Worm (Caenorhabditis elegans) whole organism, L1 larva: ENCODE data around the gene K12B6.11.

ENCODE experiments used
- C04F5.9 ChIP-seq: sonication (generic microtip); optimal IDR thresholded peaks from 2 replicates; lab custom pipeline; 2016; ENCODE audit warnings: missing genetic modification characterization, missing compliant biosample characterization
- blmp-1 ChIP-seq: fragments of 150-350 bp; optimal IDR thresholded peaks from 2 replicates; lab custom pipeline; 2014; ENCODE audit warnings: missing biosample characterization, missing genetic modification characterization
- efl-1 ChIP-seq, 4 experiments: fragments of 150-350 bp; optimal IDR thresholded peaks in 3 of 4; peaks in 1 of 4; 1 replicate in 1 of 4; 2 replicates in 3 of 4; lab custom pipeline; 2014; ENCODE audit warnings: missing biosample characterization in 2 of 4, missing genetic modification characterization in 2 of 4, missing genetic modification reagents in 2 of 4
- efl-3 ChIP-seq: fragments of 200-800 bp; sonication (Bioruptor generic); optimal IDR thresholded peaks from 2 replicates; lab custom pipeline; 2018; ENCODE audit warnings: mild to moderate bottlenecking, missing genetic modification characterization, missing compliant biosample characterization
- elt-2 ChIP-seq: sonication (generic microtip); optimal IDR thresholded peaks from 2 replicates; lab custom pipeline; 2016; ENCODE audit warnings: missing genetic modification characterization, mild to moderate bottlenecking, inconsistent platforms, missing compliant biosample characterization, missing genetic modification reagents
- grh-1 ChIP-seq: fragments of 200-800 bp; sonication (Bioruptor generic); IDR thresholded peaks from 2 replicates; pipeline ENCODE4 v1.3.6; 2022; ENCODE audit warnings: missing genetic modification reagents, missing genetic modification characterization, missing compliant biosample characterization
- lin-14 ChIP-seq: fragments of 200-800 bp; sonication (Bioruptor generic); optimal IDR thresholded peaks from 2 replicates; lab custom pipeline; 2018; ENCODE audit warnings: mild to moderate bottlenecking, missing genetic modification characterization, moderate library complexity, missing compliant biosample characterization
- lin-35 ChIP-seq, 2 experiments: fragments of 150-350 bp; optimal IDR thresholded peaks; 2 replicates each; lab custom pipeline; 2014; ENCODE audit warnings: missing biosample characterization in 2 of 2, missing genetic modification characterization in 2 of 2, missing genetic modification reagents in 2 of 2
- lin-39 ChIP-seq: fragments of 150-350 bp; optimal IDR thresholded peaks from 2 replicates; lab custom pipeline; 2014; ENCODE audit warnings: missing biosample characterization, missing genetic modification reagents, missing genetic modification characterization
- mab-9 ChIP-seq: fragments of 200-800 bp; sonication (Bioruptor generic); IDR thresholded peaks from 2 replicates; pipeline ENCODE4 v1.3.6; 2022; ENCODE audit warnings: missing genetic modification reagents, missing genetic modification characterization, missing compliant biosample characterization
- mef-2 ChIP-seq: fragments of 150-350 bp; optimal IDR thresholded peaks from 2 replicates; lab custom pipeline; 2014; ENCODE audit warnings: missing biosample characterization, missing genetic modification characterization
- nhr-12 ChIP-seq: sonication (generic microtip); optimal IDR thresholded peaks from 2 replicates; lab custom pipeline; 2017; ENCODE audit warnings: missing biosample characterization, missing genetic modification characterization
- nhr-19 ChIP-seq: fragments of 200-800 bp; sonication (Bioruptor generic); conservative IDR thresholded peaks from 2 replicates; pipeline ENCODE4 v1.3.6; 2022; ENCODE audit warnings: missing genetic modification characterization, missing compliant biosample characterization
- nhr-20 ChIP-seq: sonication (generic microtip); optimal IDR thresholded peaks from 2 replicates; lab custom pipeline; 2016; ENCODE audit warnings: mild to moderate bottlenecking, missing genetic modification characterization, missing compliant biosample characterization
- nhr-237 ChIP-seq: fragments of 150-350 bp; optimal IDR thresholded peaks from 2 replicates; lab custom pipeline; 2014; ENCODE audit warnings: missing biosample characterization, missing genetic modification characterization
- nhr-84 ChIP-seq: sonication (generic microtip); optimal IDR thresholded peaks from 2 replicates; lab custom pipeline; 2017; ENCODE audit warnings: missing biosample characterization, missing genetic modification characterization
- nhr-85 ChIP-seq: sonication (generic microtip); peaks from one replicate; lab custom pipeline; 2016; ENCODE audit warnings: missing genetic modification characterization, inconsistent platforms, missing compliant biosample characterization
- pag-3 ChIP-seq: sonication (generic microtip); optimal IDR thresholded peaks from 2 replicates; lab custom pipeline; 2017; ENCODE audit warnings: missing genetic modification characterization, mild to moderate bottlenecking, missing compliant biosample characterization, antibody characterized with exemption, borderline replicate concordance; ENCODE audit not compliant: insufficient read depth
- pqm-1 ChIP-seq: sonication (generic microtip); optimal IDR thresholded peaks from 3 replicates; lab custom pipeline; 2017; ENCODE audit warnings: missing biosample characterization, missing genetic modification characterization
- skn-1 ChIP-seq: fragments of 150-350 bp; optimal IDR thresholded peaks from 2 replicates; lab custom pipeline; 2014; ENCODE audit warnings: missing biosample characterization, missing genetic modification characterization
- snpc-4 ChIP-seq: fragments of 150-350 bp; optimal IDR thresholded peaks from 2 replicates; lab custom pipeline; 2014; ENCODE audit warnings: missing biosample characterization, missing genetic modification characterization
- sup-37 ChIP-seq: fragments of 200-800 bp; sonication (Bioruptor generic); optimal IDR thresholded peaks from 2 replicates; lab custom pipeline; 2018; ENCODE audit warnings: mild to moderate bottlenecking, missing genetic modification characterization, missing compliant biosample characterization
- unc-30 ChIP-seq: sonication (generic microtip); optimal IDR thresholded peaks from 2 replicates; lab custom pipeline; 2017; ENCODE audit warnings: missing biosample characterization, missing genetic modification characterization
- unc-86 ChIP-seq: sonication (generic microtip); optimal IDR thresholded peaks from 2 replicates; lab custom pipeline; 2016; ENCODE audit warnings: missing genetic modification characterization, missing compliant biosample characterization
- unc-98 ChIP-seq: fragments of 200-800 bp; sonication (Bioruptor generic); IDR thresholded peaks from 2 replicates; pipeline ENCODE4 v1.3.6; 2022; ENCODE audit warnings: missing genetic modification characterization, missing compliant biosample characterization
- zip-4 ChIP-seq: fragments of 200-800 bp; sonication (Bioruptor generic); optimal IDR thresholded peaks from 2 replicates; lab custom pipeline; 2018; ENCODE audit warnings: mild to moderate bottlenecking, missing genetic modification characterization, moderate library complexity, missing compliant biosample characterization
- ztf-4 ChIP-seq: fragments of 150-350 bp; optimal IDR thresholded peaks from 2 replicates; lab custom pipeline; 2014; ENCODE audit warnings: missing biosample characterization, missing genetic modification characterization

K12B6.11 gene

ce11 chrV:6286343-6286742, 2.4 kb upstream of the K12B6.11 start, which contains the start of gene srn-1:
TSS of gene srn-1 (minus strand) at chrV:6286443.
- TF ChIP-seq grh-1 (GFP tag; lab: Robert Waterston, UW) = no peak
- TF ChIP-seq efl-1 (optimal IDR thresholded peaks at IDR 0.05; lab: Kevin White, UChicago) = no peak
- no peak for TF ChIP-seq efl-1 (GFP tag; optimal IDR thresholded peaks at IDR 0.05 in 1 of 2; lab: Kevin White, UChicago)
- TF ChIP-seq unc-30 (tag; lab: Kevin White, UChicago) = no peak
- no peak for TF ChIP-seq nhr-237 (tag; lab: Kevin White, UChicago)
- TF ChIP-seq unc-86 (tag; lab: Kevin White, UChicago) = no peak
- no peak for TF ChIP-seq C04F5.9 (tag; lab: Kevin White, UChicago)
- TF ChIP-seq skn-1 (tag; lab: Kevin White, UChicago) = no peak
- TF ChIP-seq lin-14 = no peak

ce11 chrV:6291301-6291700, 2.6 kb downstream of the K12B6.11 start:
- TF ChIP-seq nhr-237 (tag; lab: Kevin White, UChicago) (no peak), pqm-1 (tag; lab: Kevin White, UChicago) (no peak), elt-2 (tag; lab: Kevin White, UChicago) (peak; percentile 28), efl-1 (optimal IDR thresholded peaks at IDR 0.05; lab: Kevin White, UChicago) (no peak), efl-1 (GFP tag; optimal IDR thresholded peaks at IDR 0.05 in 1 of 2; lab: Kevin White, UChicago) (peak in 1 of 2 experiments; percentile 64), nhr-19 (GFP tag; lab: Robert Waterston, UW) (no peak)

ce11 chrV:6292401-6292800, 3.7 kb downstream of the K12B6.11 start, which contains the start of gene K12B6.9:
TSS of gene K12B6.9 (minus strand) at chrV:6292666.
- no peak for TF ChIP-seq nhr-20 (tag; lab: Kevin White, UChicago)
- no peak for TF ChIP-seq sup-37 (GFP tag; lab: Kevin White, UChicago)
- TF ChIP-seq lin-35 (GFP tag; optimal IDR thresholded peaks at IDR 0.05; lab: Kevin White, UChicago) = peak in 1 of 2 experiments; percentile 32
- TF ChIP-seq zip-4 (GFP tag; lab: Kevin White, UChicago) = no peak
- TF ChIP-seq snpc-4 (tag; lab: Kevin White, UChicago) = no peak
- TF ChIP-seq elt-2 (tag; lab: Kevin White, UChicago) = peak; percentile 55
- TF ChIP-seq nhr-85 (tag; lab: Kevin White, UChicago) = no peak
- TF ChIP-seq mef-2 = no peak

ce11 chrV:6296536-6296935, 7.8 kb downstream of the K12B6.11 start:
- peak; percentile 64 for TF ChIP-seq unc-98 (GFP tag; lab: Robert Waterston, UW)

ce11 chrV:6301046-6301445, 12.3 kb downstream of the K12B6.11 start:
- TF ChIP-seq skn-1 (tag; lab: Kevin White, UChicago) = no peak
- TF ChIP-seq, all 84 proteins: peak for 0

- TF ChIP-seq blmp-1 (tag; lab: Kevin White, UChicago) = peak; percentile 68
- no peak for TF ChIP-seq nhr-12 (tag; lab: Kevin White, UChicago)
Observed at ce11 chrV:6302465-6302864, 13.8 kb downstream of the K12B6.11 start.

- TF ChIP-seq ztf-4 (no peak), lin-39 (tag; lab: Kevin White, UChicago) (no peak), efl-3 (GFP tag; lab: Kevin White, UChicago) (no peak), nhr-84 (no peak), mab-9 (GFP tag; lab: Robert Waterston, UW) (no peak)
Observed at ce11 chrV:6303471-6303870, 14.8 kb downstream of the K12B6.11 start, which contains the start of gene sago-1. TSS of gene sago-1 (plus strand) at chrV:6303771.

ce11 chrV:6311936-6312335, 23.2 kb downstream of the K12B6.11 start:
- TF ChIP-seq pag-3 (no peak), efl-1 (optimal IDR thresholded peaks at IDR 0.05; lab: Kevin White, UChicago) (no peak), efl-1 (GFP tag; optimal IDR thresholded peaks at IDR 0.05 in 1 of 2; lab: Kevin White, UChicago) (peak in 1 of 2 experiments; percentile 53)
